Fruit fly (Drosophila melanogaster) whole organism, embryonic: ENCODE results near the gene Nup98-96.

Source experiments
- Adf1 ChIP-seq: fragments of 200-800 bp; sonication (Bioruptor generic); IDR thresholded peaks from 2 replicates; pipeline ENCODE4 v1.3.6; 2022; ENCODE audit warnings: missing biosample characterization, missing genetic modification characterization
- CG10147 ChIP-seq: fragments of 200-800 bp; sonication (Bioruptor generic); optimal IDR thresholded peaks from 2 replicates; lab custom pipeline; 2019; ENCODE audit warnings: missing biosample characterization, mild to moderate bottlenecking, missing genetic modification characterization, moderate library complexity
- CG1024 ChIP-seq: fragments of 200-800 bp; sonication (Bioruptor generic); IDR thresholded peaks from 2 replicates; pipeline ENCODE4 v1.3.6; 2022; ENCODE audit warnings: missing biosample characterization, missing genetic modification characterization
- CG10274 ChIP-seq: fragments of 200-800 bp; sonication (Bioruptor generic); optimal IDR thresholded peaks from 3 replicates; lab custom pipeline; 2017; ENCODE audit warnings: missing biosample characterization, mild to moderate bottlenecking, missing genetic modification characterization
- CG12391 ChIP-seq: fragments of 200-800 bp; sonication (Bioruptor generic); optimal IDR thresholded peaks from 3 replicates; lab custom pipeline; 2018; ENCODE audit warnings: missing biosample characterization, mild to moderate bottlenecking, missing genetic modification characterization, moderate library complexity
- CG15479 ChIP-seq: fragments of 200-800 bp; sonication (Bioruptor generic); optimal IDR thresholded peaks from 3 replicates; lab custom pipeline; 2019; ENCODE audit warnings: missing biosample characterization, mild to moderate bottlenecking, missing genetic modification characterization, moderate library complexity
- CG15601 ChIP-seq: fragments of 200-800 bp; sonication (Bioruptor generic); optimal IDR thresholded peaks from 3 replicates; lab custom pipeline; 2019; ENCODE audit warnings: missing biosample characterization, mild to moderate bottlenecking, missing genetic modification characterization, moderate library complexity
- CG1647 ChIP-seq: fragments of 200-800 bp; sonication (Bioruptor generic); optimal IDR thresholded peaks from 3 replicates; lab custom pipeline; 2016; ENCODE audit warnings: missing biosample characterization, missing genetic modification characterization
- CG30020 ChIP-seq: fragments of 200-800 bp; optimal IDR thresholded peaks from 2 replicates; lab custom pipeline; 2019; ENCODE audit warnings: missing biosample characterization, mild to moderate bottlenecking, missing genetic modification characterization, moderate library complexity
- CG31224 ChIP-seq: fragments of 200-800 bp; sonication (Bioruptor generic); IDR thresholded peaks from 2 replicates; pipeline ENCODE4 v1.3.6; 2022; ENCODE audit warnings: missing biosample characterization, missing genetic modification characterization
- CG3281 ChIP-seq: fragments of 200-800 bp; sonication (Bioruptor generic); optimal IDR thresholded peaks from 3 replicates; lab custom pipeline; 2017; ENCODE audit warnings: missing biosample characterization, mild to moderate bottlenecking, missing genetic modification characterization
- CG33557 ChIP-seq: fragments of 200-800 bp; sonication (Bioruptor generic); optimal IDR thresholded peaks from 2 replicates; lab custom pipeline; 2019; ENCODE audit warnings: missing biosample characterization, mild to moderate bottlenecking, missing genetic modification characterization, moderate library complexity
- CG34422 ChIP-seq: fragments of 200-800 bp; sonication (Bioruptor generic); IDR thresholded peaks from 3 replicates; pipeline ENCODE4 v1.3.6; 2022; ENCODE audit warnings: missing biosample characterization, missing genetic modification characterization
- CG3995 ChIP-seq: fragments of 200-800 bp; sonication (Bioruptor generic); optimal IDR thresholded peaks from 3 replicates; lab custom pipeline; 2016; ENCODE audit warnings: missing biosample characterization, missing genetic modification characterization
- CG4854 ChIP-seq: fragments of 200-800 bp; sonication (Bioruptor generic); optimal IDR thresholded peaks from 2 replicates; lab custom pipeline; 2016; ENCODE audit warnings: missing biosample characterization, missing genetic modification characterization, inconsistent platforms
- CG5180 ChIP-seq: fragments of 200-800 bp; sonication (Bioruptor generic); optimal IDR thresholded peaks from 3 replicates; lab custom pipeline; 2017; ENCODE audit warnings: missing biosample characterization, missing genetic modification characterization, mild to moderate bottlenecking, moderate library complexity, missing genetic modification reagents
- CG7556 ChIP-seq: fragments of 200-800 bp; sonication (Bioruptor generic); optimal IDR thresholded peaks from 2 replicates; lab custom pipeline; 2017; ENCODE audit warnings: missing biosample characterization, mild to moderate bottlenecking, missing genetic modification characterization
- CG8089 ChIP-seq: fragments of 200-800 bp; sonication (Bioruptor generic); optimal IDR thresholded peaks from 3 replicates; lab custom pipeline; 2016; ENCODE audit warnings: missing biosample characterization, missing genetic modification characterization
- CHES-1-like ChIP-seq: fragments of 200-800 bp; sonication (Bioruptor generic); optimal IDR thresholded peaks from 2 replicates; lab custom pipeline; 2016; ENCODE audit warnings: missing biosample characterization, missing genetic modification characterization
- Doc2 ChIP-seq: fragments of 200-800 bp; sonication (Bioruptor generic); IDR thresholded peaks from 2 replicates; pipeline ENCODE4 v1.3.6; 2022; ENCODE audit warnings: missing biosample characterization, missing genetic modification characterization
- Fer2 ChIP-seq: fragments of 200-800 bp; sonication (Bioruptor generic); optimal IDR thresholded peaks from 2 replicates; lab custom pipeline; 2018; ENCODE audit warnings: missing biosample characterization, mild to moderate bottlenecking, missing genetic modification characterization, moderate library complexity
- HHEX ChIP-seq: fragments of 200-800 bp; sonication (Bioruptor generic); optimal IDR thresholded peaks from 3 replicates; lab custom pipeline; 2017; ENCODE audit warnings: missing biosample characterization, mild to moderate bottlenecking, missing genetic modification characterization, missing genetic modification reagents
- Max ChIP-seq: fragments of 200-800 bp; sonication (Bioruptor generic); optimal IDR thresholded peaks from 2 replicates; lab custom pipeline; 2016; ENCODE audit warnings: missing biosample characterization, mild to moderate bottlenecking, missing genetic modification characterization
- Neu2 ChIP-seq: fragments of 200-800 bp; sonication (Bioruptor generic); optimal IDR thresholded peaks from 3 replicates; lab custom pipeline; 2016; ENCODE audit warnings: missing biosample characterization, missing genetic modification characterization, borderline replicate concordance
- Optix ChIP-seq: fragments of 200-800 bp; sonication (Bioruptor generic); IDR thresholded peaks from 3 replicates; pipeline ENCODE4 v1.3.6; 2022; ENCODE audit warnings: missing biosample characterization, missing genetic modification characterization
- PHDP ChIP-seq: fragments of 200-800 bp; sonication (Bioruptor generic); optimal IDR thresholded peaks from 3 replicates; lab custom pipeline; 2018; ENCODE audit warnings: missing biosample characterization, mild to moderate bottlenecking, missing genetic modification characterization, moderate library complexity
- Ravus ChIP-seq: fragments of 200-800 bp; sonication (Bioruptor generic); IDR thresholded peaks from 2 replicates; pipeline ENCODE4 v1.3.6; 2022; ENCODE audit warnings: missing biosample characterization, missing genetic modification characterization
- Sox102F ChIP-seq: fragments of 200-800 bp; sonication (Bioruptor generic); optimal IDR thresholded peaks from 2 replicates; lab custom pipeline; 2018; ENCODE audit warnings: missing biosample characterization, mild to moderate bottlenecking, missing genetic modification characterization, moderate library complexity
- aop ChIP-seq: fragments of 200-800 bp; sonication (Bioruptor generic); IDR thresholded peaks from 2 replicates; pipeline ENCODE4 v1.3.6; 2022; ENCODE audit warnings: missing biosample characterization, missing genetic modification characterization
- bowl ChIP-seq: fragments of 200-800 bp; sonication (Bioruptor generic); IDR thresholded peaks from 2 replicates; pipeline ENCODE4 v1.3.6; 2022; ENCODE audit warnings: missing biosample characterization, missing genetic modification characterization
- cad ChIP-seq: fragments of >200 bp; optimal IDR thresholded peaks from 2 replicates; lab custom pipeline; 2017; ENCODE audit warnings: missing biosample characterization, missing genetic modification characterization
- cato ChIP-seq: fragments of 200-800 bp; sonication (Bioruptor generic); optimal IDR thresholded peaks from 2 replicates; lab custom pipeline; 2016; ENCODE audit warnings: missing biosample characterization, missing genetic modification characterization, borderline replicate concordance
- cg ChIP-seq: fragments of 200-800 bp; sonication (Bioruptor generic); optimal IDR thresholded peaks from 3 replicates; lab custom pipeline; 2019; ENCODE audit warnings: missing biosample characterization, mild to moderate bottlenecking, missing genetic modification characterization, moderate library complexity
- disco-r ChIP-seq: fragments of 200-800 bp; sonication (Bioruptor generic); optimal IDR thresholded peaks from 2 replicates; lab custom pipeline; 2016; ENCODE audit warnings: missing biosample characterization, missing genetic modification characterization
- emc ChIP-seq: fragments of 200-800 bp; sonication (Bioruptor generic); optimal IDR thresholded peaks from 2 replicates; lab custom pipeline; 2016; ENCODE audit warnings: missing biosample characterization, missing genetic modification characterization
- fd102C ChIP-seq: fragments of 200-800 bp; sonication (Bioruptor generic); optimal IDR thresholded peaks from 2 replicates; lab custom pipeline; 2018; ENCODE audit warnings: missing biosample characterization, mild to moderate bottlenecking, missing genetic modification characterization, moderate library complexity
- fd96Cb ChIP-seq: fragments of 200-800 bp; sonication (Bioruptor generic); optimal IDR thresholded peaks from 2 replicates; lab custom pipeline; 2018; ENCODE audit warnings: missing biosample characterization, mild to moderate bottlenecking, missing genetic modification characterization, moderate library complexity
- knrl ChIP-seq: fragments of 200-800 bp; sonication (Bioruptor generic); IDR thresholded peaks from 3 replicates; pipeline ENCODE4 v1.3.6; 2022; ENCODE audit warnings: missing biosample characterization, missing genetic modification characterization; ENCODE audit not compliant: partially characterized antibody
- luna ChIP-seq: fragments of 200-800 bp; sonication (Bioruptor generic); optimal IDR thresholded peaks from 2 replicates; lab custom pipeline; 2016; ENCODE audit warnings: missing biosample characterization, missing genetic modification characterization
- mam ChIP-seq: fragments of 200-800 bp; sonication (Bioruptor generic); optimal IDR thresholded peaks from 3 replicates; lab custom pipeline; 2016; ENCODE audit warnings: missing biosample characterization, missing genetic modification characterization
- mirr ChIP-seq: fragments of 200-800 bp; sonication (Bioruptor generic); optimal IDR thresholded peaks from 3 replicates; lab custom pipeline; 2018; ENCODE audit warnings: missing biosample characterization, mild to moderate bottlenecking, missing genetic modification characterization
- nerfin-1 ChIP-seq: fragments of 200-800 bp; sonication (Bioruptor generic); optimal IDR thresholded peaks from 3 replicates; lab custom pipeline; 2019; ENCODE audit warnings: missing biosample characterization, mild to moderate bottlenecking, missing genetic modification characterization, moderate library complexity
- pum ChIP-seq: fragments of 200-800 bp; sonication (Bioruptor generic); optimal IDR thresholded peaks from 2 replicates; lab custom pipeline; 2016; ENCODE audit warnings: missing biosample characterization, missing genetic modification characterization
- slp2 ChIP-seq: fragments of 200-800 bp; sonication (Bioruptor generic); optimal IDR thresholded peaks from 2 replicates; lab custom pipeline; 2016; ENCODE audit warnings: missing biosample characterization, missing genetic modification characterization
- stc ChIP-seq: fragments of 200-800 bp; sonication (Bioruptor generic); IDR thresholded peaks from 2 replicates; pipeline ENCODE4 v1.3.6; 2022; ENCODE audit warnings: missing biosample characterization, missing genetic modification characterization
- unc-4 ChIP-seq: fragments of 200-800 bp; sonication (Bioruptor generic); IDR thresholded peaks from 2 replicates; pipeline ENCODE4 v1.3.6; 2022; ENCODE audit warnings: missing biosample characterization, missing genetic modification characterization; ENCODE audit not compliant: partially characterized antibody
- wdn ChIP-seq: fragments of 200-800 bp; sonication (Bioruptor generic); IDR thresholded peaks from 2 replicates; pipeline ENCODE4 v1.3.6; 2022; ENCODE audit warnings: missing biosample characterization, missing genetic modification characterization
- yki ChIP-seq: fragments of >200 bp; optimal IDR thresholded peaks from 3 replicates; lab custom pipeline; 2018

Nup98-96 gene

dm6 chr3R:23782456-23783402 is 1.3 kb upstream of the Nup98-96 start (continued):
- peak; percentile 88 for TF ChIP-seq fd102C (GFP tag; lab: Kevin White, UChicago)
- peak; percentile 8 for TF ChIP-seq CG31224 (GFP tag; lab: Robert Waterston, UW)
- TF ChIP-seq HHEX (GFP tag; lab: Kevin White, UChicago), result peak; percentile 77
- no peak for TF ChIP-seq yki (lab: Kevin White, UChicago)
- no peak for TF ChIP-seq knrl
- peak; percentile 94 for TF ChIP-seq Sox102F (GFP tag; lab: Kevin White, UChicago)
- peak; percentile 65 for TF ChIP-seq Adf1
- TF ChIP-seq Ravus (GFP tag; lab: Robert Waterston, UW), result no peak; the same call in 1 of the 2 replicates
- TF ChIP-seq CG30020 (tag; lab: Kevin White, UChicago), result peak; percentile 68
- no peak for TF ChIP-seq wdn (GFP tag; lab: Robert Waterston, UW)
- TF ChIP-seq nerfin-1 (tag; lab: Kevin White, UChicago), result peak; percentile 82
- TF ChIP-seq CG10147, result peak; percentile 1
- peak; percentile 87 for TF ChIP-seq Max (GFP tag; lab: Kevin White, UChicago)
- TF ChIP-seq CG15601 (tag; lab: Kevin White, UChicago), result peak; percentile 93
- TF ChIP-seq unc-4 (GFP tag; lab: Robert Waterston, UW), result no peak
- peak; percentile 55 for TF ChIP-seq disco-r
- peak; percentile 87 for TF ChIP-seq CG8089 (GFP tag; lab: Kevin White, UChicago)
- TF ChIP-seq Neu2 (GFP tag; lab: Kevin White, UChicago), result peak; percentile 26
- TF ChIP-seq slp2, result peak; percentile 85
- no peak for TF ChIP-seq Doc2
- peak; percentile 27; the same call in 1 of the 2 replicates for TF ChIP-seq aop
- TF ChIP-seq cato (GFP tag; lab: Kevin White, UChicago), result peak; percentile 73
- peak; percentile 8 for TF ChIP-seq emc (GFP tag; lab: Kevin White, UChicago)
- TF ChIP-seq CG4854, result peak; percentile 63
- peak; percentile 77 for TF ChIP-seq CG1647 (GFP tag; lab: Kevin White, UChicago)
- no peak for TF ChIP-seq luna (GFP tag; lab: Kevin White, UChicago)
- peak; percentile 98 for TF ChIP-seq mirr (GFP tag; lab: Kevin White, UChicago)
- peak; percentile 95 for TF ChIP-seq fd96Cb (tag; lab: Kevin White, UChicago)
- TF ChIP-seq Optix (GFP tag; lab: Robert Waterston, UW), result peak; percentile 86
- peak; percentile 77 for TF ChIP-seq stc (GFP tag; lab: Robert Waterston, UW)
- TF ChIP-seq PHDP (tag; lab: Kevin White, UChicago), result peak; percentile 82
- TF ChIP-seq CG3995, result peak; percentile 15
- TF ChIP-seq pum (GFP tag; lab: Kevin White, UChicago), result peak; percentile 90
- peak; percentile 67 for TF ChIP-seq CG5180 (GFP tag; lab: Kevin White, UChicago)
- TF ChIP-seq CG3281 (GFP tag; lab: Kevin White, UChicago), result peak; percentile 62
- peak; percentile 77 for TF ChIP-seq CG34422 (GFP tag; lab: Robert Waterston, UW)
- peak; percentile 36 for TF ChIP-seq cg (GFP tag; lab: Kevin White, UChicago)
- TF ChIP-seq CG33557 (GFP tag; lab: Kevin White, UChicago), result peak; percentile 92
- TF ChIP-seq CG1024 (GFP tag; lab: Robert Waterston, UW), result peak; percentile 81
- TF ChIP-seq Fer2 (tag; lab: Kevin White, UChicago), result no peak
- TF ChIP-seq CG12391, result peak; percentile 94
- peak; percentile 87 for TF ChIP-seq CG7556 (GFP tag; lab: Kevin White, UChicago)
- TF ChIP-seq CG15479 (GFP tag; lab: Kevin White, UChicago), result peak; percentile 96
- TF ChIP-seq CG10274 (GFP tag; lab: Kevin White, UChicago), result peak; percentile 44
- TF ChIP-seq CHES-1-like (GFP tag; lab: Kevin White, UChicago), result peak; percentile 38
- TF ChIP-seq cad, result peak; percentile 11
- peak; percentile 52 for TF ChIP-seq mam
- no peak for TF ChIP-seq bowl (GFP tag; lab: Robert Waterston, UW)
